Worm (Caenorhabditis elegans) whole organism, mixed stage, embryonic: ENCODE results near the gene fbxb-119.

Experiments
- M03D4.4 ChIP-seq: sonication (generic microtip); optimal IDR thresholded peaks from 2 replicates; lab custom pipeline; 2017; ENCODE audit warnings: mild to moderate bottlenecking, missing genetic modification characterization, missing compliant biosample characterization
- bed-3 ChIP-seq: fragments of 200-800 bp; sonication (Bioruptor generic); optimal IDR thresholded peaks from 3 replicates; lab custom pipeline; 2018; ENCODE audit warnings: mild to moderate bottlenecking, missing genetic modification characterization, moderate library complexity, missing compliant biosample characterization
- blmp-1 ChIP-seq: fragments of 150-350 bp; optimal IDR thresholded peaks from 2 replicates; lab custom pipeline; 2014; ENCODE audit warnings: missing biosample characterization, missing genetic modification characterization
- ceh-39 ChIP-seq: fragments of 150-350 bp; optimal IDR thresholded peaks from 2 replicates; lab custom pipeline; 2014; ENCODE audit warnings: missing biosample characterization, missing genetic modification characterization
- ceh-43 ChIP-seq: fragments of 200-800 bp; sonication (Bioruptor generic); optimal IDR thresholded peaks from 2 replicates; lab custom pipeline; 2018; ENCODE audit warnings: mild to moderate bottlenecking, missing genetic modification characterization, moderate library complexity, missing compliant biosample characterization
- ceh-83 ChIP-seq: fragments of 200-800 bp; sonication (Bioruptor generic); optimal IDR thresholded peaks from 2 replicates; lab custom pipeline; 2018; ENCODE audit warnings: mild to moderate bottlenecking, missing genetic modification characterization, missing compliant biosample characterization
- ces-1 ChIP-seq: fragments of 150-350 bp; optimal IDR thresholded peaks from 2 replicates; lab custom pipeline; 2014; ENCODE audit warnings: missing biosample characterization, missing genetic modification reagents, missing genetic modification characterization
- cnd-1 ChIP-seq: fragments of 200-800 bp; sonication (Bioruptor generic); optimal IDR thresholded peaks from 2 replicates; lab custom pipeline; 2018; ENCODE audit warnings: mild to moderate bottlenecking, missing genetic modification characterization, missing compliant biosample characterization
- drap-1 ChIP-seq: fragments of 200-800 bp; sonication (Bioruptor generic); optimal IDR thresholded peaks from 3 replicates; lab custom pipeline; 2018; ENCODE audit warnings: mild to moderate bottlenecking, missing genetic modification characterization, missing compliant biosample characterization
- elt-3 ChIP-seq: fragments of 150-350 bp; optimal IDR thresholded peaks from 2 replicates; lab custom pipeline; 2014; ENCODE audit warnings: missing biosample characterization, missing genetic modification characterization
- flh-1 ChIP-seq: fragments of 200-800 bp; sonication (Bioruptor generic); optimal IDR thresholded peaks from 2 replicates; lab custom pipeline; 2018; ENCODE audit warnings: mild to moderate bottlenecking, missing genetic modification characterization, moderate library complexity, missing compliant biosample characterization
- hlh-1 ChIP-seq: fragments of 150-350 bp; optimal IDR thresholded peaks from 2 replicates; lab custom pipeline; 2014; ENCODE audit warnings: missing biosample characterization, missing genetic modification reagents, missing genetic modification characterization
- lin-32 ChIP-seq: fragments of 200-800 bp; sonication (Bioruptor generic); optimal IDR thresholded peaks from 2 replicates; lab custom pipeline; 2018; ENCODE audit warnings: mild to moderate bottlenecking, missing genetic modification characterization, missing compliant biosample characterization
- lsy-2 ChIP-seq: fragments of 150-350 bp; optimal IDR thresholded peaks from 2 replicates; lab custom pipeline; 2014; ENCODE audit warnings: missing biosample characterization, missing genetic modification characterization
- mab-5 ChIP-seq: fragments of 150-350 bp; optimal IDR thresholded peaks from 2 replicates; lab custom pipeline; 2014; ENCODE audit warnings: missing biosample characterization, missing genetic modification characterization
- mep-1 ChIP-seq: fragments of 150-350 bp; optimal IDR thresholded peaks from 2 replicates; lab custom pipeline; 2017; ENCODE audit warnings: missing biosample characterization, missing genetic modification reagents, missing genetic modification characterization, inconsistent platforms
- mls-2 ChIP-seq: sonication (generic microtip); optimal IDR thresholded peaks from 2 replicates; lab custom pipeline; 2016; ENCODE audit warnings: mild to moderate bottlenecking, missing genetic modification characterization, moderate library complexity, missing compliant biosample characterization
- nhr-12 ChIP-seq: fragments of 150-350 bp; optimal IDR thresholded peaks from 2 replicates; lab custom pipeline; 2014; ENCODE audit warnings: missing biosample characterization, missing genetic modification characterization
- nhr-76 ChIP-seq: sonication (generic microtip); optimal IDR thresholded peaks from 2 replicates; lab custom pipeline; 2017; ENCODE audit warnings: missing biosample characterization, missing genetic modification characterization
- sem-2 ChIP-seq: fragments of 200-800 bp; sonication (Bioruptor generic); optimal IDR thresholded peaks from 2 replicates; lab custom pipeline; 2018; ENCODE audit warnings: mild to moderate bottlenecking, missing genetic modification characterization, missing compliant biosample characterization
- snpc-4 ChIP-seq: fragments of 150-350 bp; optimal IDR thresholded peaks from 2 replicates; lab custom pipeline; 2014; ENCODE audit warnings: missing biosample characterization, missing genetic modification characterization
- sptf-1 ChIP-seq: sonication (generic microtip); optimal IDR thresholded peaks from 2 replicates; lab custom pipeline; 2017; ENCODE audit warnings: mild to moderate bottlenecking, missing genetic modification characterization, moderate library complexity, missing compliant biosample characterization
- tbx-8 ChIP-seq: fragments of 200-800 bp; sonication (Bioruptor generic); optimal IDR thresholded peaks from 2 replicates; lab custom pipeline; 2018; ENCODE audit warnings: mild to moderate bottlenecking, missing genetic modification characterization, moderate library complexity, missing compliant biosample characterization
- unc-120 ChIP-seq: sonication (generic microtip); optimal IDR thresholded peaks from 2 replicates; lab custom pipeline; 2017; ENCODE audit warnings: missing genetic modification characterization, missing compliant biosample characterization; ENCODE audit not compliant: poor library complexity, severe bottlenecking
- unc-39 ChIP-seq: fragments of 150-350 bp; optimal IDR thresholded peaks from 2 replicates; lab custom pipeline; 2014; ENCODE audit warnings: missing biosample characterization, missing genetic modification characterization
- zip-8 ChIP-seq: fragments of 150-350 bp; optimal IDR thresholded peaks from 2 replicates; lab custom pipeline; 2014; ENCODE audit warnings: missing biosample characterization, missing genetic modification characterization
- ztf-11 ChIP-seq: fragments of 150-350 bp; optimal IDR thresholded peaks from 2 replicates; lab custom pipeline; 2014; ENCODE audit warnings: missing biosample characterization, missing genetic modification characterization

The fbxb-119 gene

ce11 chrV:18350046-18350445 is 31.6 kb downstream of the fbxb-119 start, which contains the start of gene C08E8.3:
C08E8.3 (plus strand) TSS chrV:18350129.
- TF ChIP-seq nhr-76 (tag; lab: Kevin White, UChicago): no peak
- no peak for TF ChIP-seq cnd-1 (tag; lab: Kevin White, UChicago)
- TF ChIP-seq bed-3 (GFP tag; lab: Kevin White, UChicago): no peak

ce11 chrV:18350721-18351120 is 32.3 kb downstream of the fbxb-119 start, which contains the start of gene C08E8.11:
C08E8.11 (plus strand) TSS chrV:18351021.
- TF ChIP-seq mab-5 (tag; lab: Kevin White, UChicago) (no peak), ces-1 (GFP tag; lab: Kevin White, UChicago) (no peak), ceh-39 (no peak), bed-3 (GFP tag; lab: Kevin White, UChicago) (no peak), nhr-12 (tag; lab: Kevin White, UChicago) (no peak), nhr-76 (tag; lab: Kevin White, UChicago) (no peak), ceh-43 (GFP tag; lab: Kevin White, UChicago) (no peak), unc-39 (no peak), lsy-2 (tag; lab: Kevin White, UChicago) (no peak), ceh-83 (no peak), cnd-1 (tag; lab: Kevin White, UChicago) (no peak), mep-1 (no peak), sptf-1 (tag; lab: Kevin White, UChicago) (no peak), flh-1 (GFP tag; lab: Kevin White, UChicago) (no peak)

- TF ChIP-seq hlh-1 (tag; lab: Kevin White, UChicago) (no peak), ceh-83 (no peak), mab-5 (tag; lab: Kevin White, UChicago) (no peak), unc-120 (tag; lab: Kevin White, UChicago) (no peak), lin-32 (GFP tag; lab: Kevin White, UChicago) (no peak), blmp-1 (tag; lab: Kevin White, UChicago) (no peak), lsy-2 (tag; lab: Kevin White, UChicago) (no peak), ceh-43 (GFP tag; lab: Kevin White, UChicago) (no peak), nhr-12 (tag; lab: Kevin White, UChicago) (no peak), snpc-4 (tag; lab: Kevin White, UChicago) (no peak), sem-2 (GFP tag; lab: Kevin White, UChicago) (no peak), sptf-1 (tag; lab: Kevin White, UChicago) (no peak)
These were observed 35.9 kb downstream of the fbxb-119 start for ce11 chrV:18354299-18354698.

ce11 chrV:18355742-18356141 is 37.3 kb downstream of the fbxb-119 start, which contains the start of gene C08E8.2:
C08E8.2 (minus strand) TSS chrV:18355842.
- TF ChIP-seq ces-1 (GFP tag; lab: Kevin White, UChicago): no peak
- TF ChIP-seq sptf-1 (tag; lab: Kevin White, UChicago): no peak
- TF ChIP-seq hlh-1 (tag; lab: Kevin White, UChicago): no peak
- no peak for TF ChIP-seq lin-32 (GFP tag; lab: Kevin White, UChicago)
- TF ChIP-seq tbx-8 (GFP tag; lab: Kevin White, UChicago): no peak
- TF ChIP-seq elt-3 (tag; lab: Kevin White, UChicago): no peak
- TF ChIP-seq M03D4.4 (tag; lab: Kevin White, UChicago): no peak
- TF ChIP-seq bed-3 (GFP tag; lab: Kevin White, UChicago): no peak
- TF ChIP-seq ceh-83: no peak
- TF ChIP-seq mls-2: no peak
- no peak for TF ChIP-seq mep-1
- TF ChIP-seq lsy-2 (tag; lab: Kevin White, UChicago): no peak
- no peak for TF ChIP-seq sem-2 (GFP tag; lab: Kevin White, UChicago)
- TF ChIP-seq blmp-1 (tag; lab: Kevin White, UChicago): no peak
- no peak for TF ChIP-seq zip-8 (tag; lab: Kevin White, UChicago)
- no peak for TF ChIP-seq flh-1 (GFP tag; lab: Kevin White, UChicago)
- no peak for TF ChIP-seq cnd-1 (tag; lab: Kevin White, UChicago)
- TF ChIP-seq snpc-4 (tag; lab: Kevin White, UChicago): no peak
- TF ChIP-seq unc-39: no peak
- TF ChIP-seq, all 35 proteins: peak for 0

ce11 chrV:18359888-18360287 is 41.5 kb downstream of the fbxb-119 start, which contains the start of gene C08E8.5:
C08E8.5 (minus strand) TSS chrV:18359988.
- TF ChIP-seq sem-2 (GFP tag; lab: Kevin White, UChicago) (no peak), ceh-83 (no peak)

ce11 chrV:18362402-18362801 is 44.0 kb downstream of the fbxb-119 start, which contains the start of gene C08E8.1:
C08E8.1 (minus strand) TSS chrV:18362502.
- no peak for TF ChIP-seq snpc-4 (tag; lab: Kevin White, UChicago)
- no peak for TF ChIP-seq tbx-8 (GFP tag; lab: Kevin White, UChicago)
- no peak for TF ChIP-seq drap-1 (GFP tag; lab: Kevin White, UChicago)
- TF ChIP-seq nhr-12 (tag; lab: Kevin White, UChicago): no peak
- no peak for TF ChIP-seq ztf-11
- no peak for TF ChIP-seq blmp-1 (tag; lab: Kevin White, UChicago)
- no peak for TF ChIP-seq zip-8 (tag; lab: Kevin White, UChicago)
- TF ChIP-seq ces-1 (GFP tag; lab: Kevin White, UChicago): no peak
- no peak for TF ChIP-seq ceh-43 (GFP tag; lab: Kevin White, UChicago)
- no peak for TF ChIP-seq unc-39
- no peak for TF ChIP-seq elt-3 (tag; lab: Kevin White, UChicago)
- TF ChIP-seq hlh-1 (tag; lab: Kevin White, UChicago): no peak
- no peak for TF ChIP-seq sem-2 (GFP tag; lab: Kevin White, UChicago)
- no peak for TF ChIP-seq mep-1
- TF ChIP-seq bed-3 (GFP tag; lab: Kevin White, UChicago): no peak
